Fruit fly (Drosophila melanogaster) whole organism, embryonic: Measurements from ENCODE around the gene Dph3.

Source experiments
- Atf-2 ChIP-seq: fragments of 200-800 bp; sonication (Bioruptor generic); optimal IDR thresholded peaks from 2 replicates; lab custom pipeline; 2016; ENCODE audit warnings: missing biosample characterization, missing genetic modification characterization
- Bgb ChIP-seq: fragments of 200-800 bp; sonication (Bioruptor generic); IDR thresholded peaks from 2 replicates; pipeline ENCODE4 v1.3.6; 2022; ENCODE audit warnings: missing biosample characterization, missing genetic modification characterization; ENCODE audit not compliant: partially characterized antibody
- CG10366 ChIP-seq: fragments of 200-800 bp; sonication (Bioruptor generic); IDR thresholded peaks from 2 replicates; pipeline ENCODE4 v1.3.6; 2022; ENCODE audit warnings: missing biosample characterization, missing genetic modification characterization
- CG10543 ChIP-seq: fragments of 200-800 bp; sonication (Bioruptor generic); optimal IDR thresholded peaks from 3 replicates; lab custom pipeline; 2017; ENCODE audit warnings: missing biosample characterization, mild to moderate bottlenecking, missing genetic modification characterization, moderate library complexity
- CG11093 ChIP-seq: fragments of 200-800 bp; sonication (Bioruptor generic); IDR thresholded peaks from 3 replicates; pipeline ENCODE4 v1.3.6; 2022; ENCODE audit warnings: missing biosample characterization, missing genetic modification characterization
- CG11696 ChIP-seq: fragments of 200-800 bp; sonication (Bioruptor generic); IDR thresholded peaks from 2 replicates; pipeline ENCODE4 v1.3.6; 2022; ENCODE audit warnings: missing biosample characterization, missing genetic modification characterization
- CG12071 ChIP-seq: fragments of 200-800 bp; sonication (Bioruptor generic); optimal IDR thresholded peaks from 3 replicates; lab custom pipeline; 2018; ENCODE audit warnings: missing biosample characterization, mild to moderate bottlenecking, missing genetic modification characterization
- CG13123 ChIP-seq: fragments of 200-800 bp; sonication (Bioruptor generic); optimal IDR thresholded peaks from 2 replicates; lab custom pipeline; 2016; ENCODE audit warnings: missing biosample characterization, missing genetic modification characterization
- CG13287 ChIP-seq: fragments of 200-800 bp; sonication (Bioruptor generic); IDR thresholded peaks from 2 replicates; pipeline ENCODE4 v1.3.6; 2022; ENCODE audit warnings: missing biosample characterization, missing genetic modification characterization; ENCODE audit not compliant: partially characterized antibody
- CG13296 ChIP-seq: fragments of 200-800 bp; sonication (Bioruptor generic); optimal IDR thresholded peaks from 3 replicates; lab custom pipeline; 2018; ENCODE audit warnings: missing biosample characterization, mild to moderate bottlenecking, missing genetic modification characterization
- CG17802 ChIP-seq: fragments of 200-800 bp; sonication (Bioruptor generic); optimal IDR thresholded peaks from 2 replicates; lab custom pipeline; 2018; ENCODE audit warnings: missing biosample characterization, mild to moderate bottlenecking, missing genetic modification characterization, moderate library complexity
- CG2199 ChIP-seq: fragments of 200-800 bp; sonication (Bioruptor generic); IDR thresholded peaks from 3 replicates; pipeline ENCODE4 v1.3.6; 2022; ENCODE audit warnings: missing biosample characterization, missing genetic modification characterization
- CG3847 ChIP-seq: fragments of 200-800 bp; sonication (Bioruptor generic); IDR thresholded peaks from 2 replicates; pipeline ENCODE4 v1.3.6; 2022; ENCODE audit warnings: missing biosample characterization, missing genetic modification characterization
- CG4282 ChIP-seq: fragments of 200-800 bp; sonication (Bioruptor generic); optimal IDR thresholded peaks from 2 replicates; lab custom pipeline; 2016; ENCODE audit warnings: missing biosample characterization, missing genetic modification characterization
- CG4360 ChIP-seq: fragments of 200-800 bp; sonication (Bioruptor generic); IDR thresholded peaks from 2 replicates; pipeline ENCODE4 v1.3.6; 2022; ENCODE audit warnings: missing biosample characterization, missing genetic modification characterization
- CG4730 ChIP-seq: fragments of 200-800 bp; sonication (Bioruptor generic); IDR thresholded peaks from 2 replicates; pipeline ENCODE4 v1.3.6; 2022; ENCODE audit warnings: missing biosample characterization, missing genetic modification characterization
- CG6765 ChIP-seq: fragments of 200-800 bp; sonication (Bioruptor generic); optimal IDR thresholded peaks from 3 replicates; lab custom pipeline; 2017; ENCODE audit warnings: missing biosample characterization, mild to moderate bottlenecking, missing genetic modification characterization
- CG8359 ChIP-seq: fragments of 200-800 bp; sonication (Bioruptor generic); optimal IDR thresholded peaks from 2 replicates; lab custom pipeline; 2017; ENCODE audit warnings: missing biosample characterization, mild to moderate bottlenecking, missing genetic modification characterization, borderline replicate concordance
- Dbx ChIP-seq: fragments of 200-800 bp; sonication (Bioruptor generic); IDR thresholded peaks from 3 replicates; pipeline ENCODE4 v1.3.6; 2022; ENCODE audit warnings: missing biosample characterization, missing genetic modification characterization
- Dek ChIP-seq: fragments of 200-800 bp; sonication (Bioruptor generic); optimal IDR thresholded peaks from 3 replicates; lab custom pipeline; 2019; ENCODE audit warnings: missing biosample characterization, mild to moderate bottlenecking, missing genetic modification characterization, moderate library complexity
- Elba2 ChIP-seq: fragments of 200-800 bp; sonication (Bioruptor generic); optimal IDR thresholded peaks from 3 replicates; lab custom pipeline; 2016; ENCODE audit warnings: missing biosample characterization, missing genetic modification characterization
- HmgD ChIP-seq: fragments of 200-800 bp; sonication (Bioruptor generic); optimal IDR thresholded peaks from 3 replicates; lab custom pipeline; 2016; ENCODE audit warnings: missing biosample characterization, missing genetic modification characterization
- Hmx ChIP-seq: fragments of 200-800 bp; sonication (Bioruptor generic); optimal IDR thresholded peaks from 2 replicates; lab custom pipeline; 2016; ENCODE audit warnings: missing biosample characterization, missing genetic modification characterization
- Hr3 ChIP-seq: fragments of 200-800 bp; sonication (Bioruptor generic); optimal IDR thresholded peaks from 3 replicates; lab custom pipeline; 2016; ENCODE audit warnings: missing biosample characterization, missing genetic modification characterization
- Lhr ChIP-seq: fragments of 200-800 bp; sonication (Bioruptor generic); optimal IDR thresholded peaks from 3 replicates; lab custom pipeline; 2017; ENCODE audit warnings: mild to moderate bottlenecking, missing biosample characterization, missing genetic modification reagents, missing genetic modification characterization
- Lim3 ChIP-seq: fragments of 200-800 bp; sonication (Bioruptor generic); IDR thresholded peaks from 2 replicates; pipeline ENCODE4 v1.3.6; 2022; ENCODE audit warnings: missing biosample characterization, missing genetic modification characterization
- MESR4 ChIP-seq: fragments of 200-800 bp; sonication (Bioruptor generic); optimal IDR thresholded peaks from 2 replicates; lab custom pipeline; 2018; ENCODE audit warnings: missing biosample characterization, mild to moderate bottlenecking, missing genetic modification characterization, moderate library complexity
- MTF-1 ChIP-seq: fragments of 200-800 bp; sonication (Bioruptor generic); optimal IDR thresholded peaks from 2 replicates; lab custom pipeline; 2018; ENCODE audit warnings: missing biosample characterization, mild to moderate bottlenecking, missing genetic modification characterization, borderline replicate concordance
- Nf-YA ChIP-seq: fragments of 200-800 bp; sonication (Bioruptor generic); IDR thresholded peaks from 2 replicates; pipeline ENCODE4 v1.3.6; 2022; ENCODE audit warnings: missing biosample characterization, missing genetic modification characterization
- Optix ChIP-seq: fragments of 200-800 bp; sonication (Bioruptor generic); IDR thresholded peaks from 3 replicates; pipeline ENCODE4 v1.3.6; 2022; ENCODE audit warnings: missing biosample characterization, missing genetic modification characterization
- Rx ChIP-seq: fragments of 200-800 bp; sonication (Bioruptor generic); IDR thresholded peaks from 2 replicates; pipeline ENCODE4 v1.3.6; 2022; ENCODE audit warnings: missing biosample characterization, missing genetic modification characterization
- Side ChIP-seq: fragments of 200-800 bp; sonication (Bioruptor generic); optimal IDR thresholded peaks from 2 replicates; lab custom pipeline; 2016; ENCODE audit warnings: missing biosample characterization, missing genetic modification characterization
- cato ChIP-seq: fragments of 200-800 bp; sonication (Bioruptor generic); optimal IDR thresholded peaks from 2 replicates; lab custom pipeline; 2016; ENCODE audit warnings: missing biosample characterization, missing genetic modification characterization, borderline replicate concordance
- croc ChIP-seq: fragments of 200-800 bp; sonication (Bioruptor generic); conservative IDR thresholded peaks from 3 replicates; pipeline ENCODE4 v1.3.6; 2022; ENCODE audit warnings: missing biosample characterization, missing genetic modification characterization
- fd3F ChIP-seq: fragments of 200-800 bp; sonication (Bioruptor generic); optimal IDR thresholded peaks from 2 replicates; lab custom pipeline; 2018; ENCODE audit warnings: missing biosample characterization, mild to moderate bottlenecking, missing genetic modification characterization, moderate library complexity
- gcm2 ChIP-seq: fragments of 200-800 bp; sonication (Bioruptor generic); optimal IDR thresholded peaks from 2 replicates; lab custom pipeline; 2016; ENCODE audit warnings: missing biosample characterization, missing genetic modification characterization
- gsb ChIP-seq: fragments of 200-800 bp; sonication (Bioruptor generic); IDR thresholded peaks from 2 replicates; pipeline ENCODE4 v1.3.6; 2022; ENCODE audit warnings: missing biosample characterization, missing genetic modification characterization
- insv ChIP-seq, 2 experiments: fragments of 200-800 bp; sonication (Bioruptor generic); optimal IDR thresholded peaks; 3 replicates each; lab custom pipeline; 2016 to 2018; ENCODE audit warnings: missing biosample characterization in 2 of 2, missing genetic modification characterization in 2 of 2
- inv ChIP-seq: fragments of 200-800 bp; sonication (Bioruptor generic); IDR thresholded peaks from 2 replicates; pipeline ENCODE4 v1.3.6; 2022; ENCODE audit warnings: missing biosample characterization, missing genetic modification characterization; ENCODE audit not compliant: partially characterized antibody
- knrl ChIP-seq: fragments of 200-800 bp; sonication (Bioruptor generic); IDR thresholded peaks from 3 replicates; pipeline ENCODE4 v1.3.6; 2022; ENCODE audit warnings: missing biosample characterization, missing genetic modification characterization; ENCODE audit not compliant: partially characterized antibody
- mam ChIP-seq: fragments of 200-800 bp; sonication (Bioruptor generic); optimal IDR thresholded peaks from 3 replicates; lab custom pipeline; 2016; ENCODE audit warnings: missing biosample characterization, missing genetic modification characterization
- onecut ChIP-seq: fragments of 200-800 bp; sonication (Bioruptor generic); IDR thresholded peaks from 2 replicates; pipeline ENCODE4 v1.3.6; 2022; ENCODE audit warnings: missing biosample characterization, missing genetic modification characterization
- pfk ChIP-seq: fragments of 200-800 bp; sonication (Bioruptor generic); optimal IDR thresholded peaks from 2 replicates; lab custom pipeline; 2018; ENCODE audit warnings: missing biosample characterization, mild to moderate bottlenecking, missing genetic modification characterization, moderate library complexity
- prd ChIP-seq, 3 experiments: fragments of >200 bp in 2 of 3; fragments of 200-800 bp in 1 of 3; sonication (Bioruptor generic) in 1 of 3; optimal IDR thresholded peaks in 2 of 3; IDR thresholded peaks in 1 of 3; 2 replicates in 2 of 3; 3 replicates in 1 of 3; pipeline versions ENCODE4 v1.3.6 to Lab custom; 2017 to 2022; ENCODE audit warnings: missing biosample characterization in 1 of 3, missing genetic modification characterization in 1 of 3
- row ChIP-seq: fragments of 200-800 bp; sonication (Bioruptor generic); IDR thresholded peaks from 3 replicates; pipeline ENCODE4 v1.3.6; 2022; ENCODE audit warnings: missing biosample characterization, missing genetic modification characterization
- scrt ChIP-seq: fragments of 200-800 bp; sonication (Bioruptor generic); optimal IDR thresholded peaks from 2 replicates; lab custom pipeline; 2018; ENCODE audit warnings: missing biosample characterization, mild to moderate bottlenecking, missing genetic modification characterization, moderate library complexity
- sd ChIP-seq: fragments of 200-800 bp; sonication (Bioruptor generic); optimal IDR thresholded peaks from 3 replicates; lab custom pipeline; 2018; ENCODE audit warnings: missing biosample characterization, mild to moderate bottlenecking, missing genetic modification characterization, moderate library complexity
- slou ChIP-seq: fragments of 200-800 bp; sonication (Bioruptor generic); optimal IDR thresholded peaks from 3 replicates; lab custom pipeline; 2016; ENCODE audit warnings: missing biosample characterization, missing genetic modification characterization
- z ChIP-seq: fragments of 200-800 bp; sonication (Bioruptor generic); IDR thresholded peaks from 3 replicates; pipeline ENCODE4 v1.3.6; 2022; ENCODE audit warnings: missing biosample characterization, missing genetic modification characterization
- zfh2 ChIP-seq: fragments of 200-800 bp; sonication (Bioruptor generic); optimal IDR thresholded peaks from 2 replicates; lab custom pipeline; 2016; ENCODE audit warnings: missing biosample characterization, missing genetic modification characterization

The Dph3 gene

DNA sequence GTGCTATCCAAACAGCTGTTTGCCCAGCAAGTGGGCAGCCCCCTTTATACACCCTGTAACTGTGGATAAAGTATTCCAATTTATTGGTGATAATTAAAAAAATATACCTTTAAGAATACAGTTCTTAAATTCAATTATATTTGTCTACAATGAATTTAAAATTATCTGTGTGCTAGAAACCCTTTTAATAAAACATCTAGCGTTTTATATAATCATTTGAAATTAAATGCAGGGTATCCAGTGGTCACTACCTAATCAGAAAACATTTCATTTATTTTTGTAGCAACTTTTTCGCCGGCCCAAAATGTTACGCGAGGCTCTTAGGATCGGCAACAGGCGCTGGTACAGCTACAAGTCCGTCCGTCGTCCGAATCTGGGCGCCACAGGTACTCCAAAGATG is 5.2 kb upstream of the Dph3 start, which contains the start of gene CG17726 (continued):
- peak; percentile 94 for TF ChIP-seq cato (GFP tag; lab: Kevin White, UChicago)
- peak; percentile 95 for TF ChIP-seq onecut (GFP tag; lab: Robert Waterston, UW)
- TF ChIP-seq Atf-2 (GFP tag; lab: Kevin White, UChicago), result peak; percentile 91
- peak; percentile 97 for TF ChIP-seq Dek (tag; lab: Kevin White, UChicago)
- TF ChIP-seq gsb (GFP tag; lab: Robert Waterston, UW), result peak; percentile 89
- TF ChIP-seq Hr3 (GFP tag; lab: Kevin White, UChicago), result peak; percentile 97
- TF ChIP-seq croc (GFP tag; lab: Robert Waterston, UW), result peak; percentile 96
- peak; percentile 86 for TF ChIP-seq Side
- TF ChIP-seq CG11093 (GFP tag; lab: Robert Waterston, UW), result peak; percentile 95
- no peak for TF ChIP-seq inv
- TF ChIP-seq scrt (GFP tag; lab: Kevin White, UChicago), result no peak
- TF ChIP-seq HmgD (GFP tag; lab: Kevin White, UChicago), result peak; percentile 62
- TF ChIP-seq Nf-YA, result peak; percentile 96
- peak; percentile 69 for TF ChIP-seq gcm2 (GFP tag; lab: Kevin White, UChicago)
- TF ChIP-seq CG4360 (GFP tag; lab: Robert Waterston, UW), result peak; percentile 82
- peak; percentile 97 for TF ChIP-seq fd3F
- peak; percentile 56; the same call in 1 of the 2 replicates for TF ChIP-seq CG13287 (GFP tag; lab: Robert Waterston, UW)
- peak; percentile 81 for TF ChIP-seq zfh2 (GFP tag; lab: Kevin White, UChicago)
- peak; percentile 89 for TF ChIP-seq CG6765 (GFP tag; lab: Kevin White, UChicago)
- TF ChIP-seq MESR4 (GFP tag; lab: Kevin White, UChicago), result peak; percentile 67
- TF ChIP-seq Lhr (GFP tag; lab: Kevin White, UChicago), result peak; percentile 86
- TF ChIP-seq sd (tag; lab: Kevin White, UChicago), result peak; percentile 92
- peak; percentile 86 for TF ChIP-seq slou (GFP tag; lab: Kevin White, UChicago)
- TF ChIP-seq MTF-1 (GFP tag; lab: Kevin White, UChicago), result peak; percentile 92
- TF ChIP-seq z (GFP tag; lab: Robert Waterston, UW), result peak; percentile 75; the same call in 1 of the 3 replicates
- TF ChIP-seq Dbx (GFP tag; lab: Robert Waterston, UW), result peak; percentile 98
- TF ChIP-seq Lim3, result peak; percentile 92
- no peak for TF ChIP-seq pfk (GFP tag; lab: Kevin White, UChicago)
- peak; percentile 13 for TF ChIP-seq CG4282 (GFP tag; lab: Kevin White, UChicago)
- no peak for TF ChIP-seq Bgb (GFP tag; lab: Robert Waterston, UW)
- peak; percentile 90 for TF ChIP-seq CG13123 (GFP tag; lab: Kevin White, UChicago)
- peak; percentile 85 for TF ChIP-seq CG10543 (GFP tag; lab: Kevin White, UChicago)
- peak; percentile 69 for TF ChIP-seq CG17802 (tag; lab: Kevin White, UChicago)
- TF ChIP-seq CG8359 (GFP tag; lab: Kevin White, UChicago), result peak; percentile 83
- peak; percentile 90 for TF ChIP-seq mam (GFP tag; lab: Kevin White, UChicago)
- peak; percentile 98 for TF ChIP-seq CG10366 (GFP tag; lab: Robert Waterston, UW)
- no peak for TF ChIP-seq prd (optimal IDR thresholded peaks at IDR 0.05; lab: Kevin White, UChicago)
- TF ChIP-seq prd (GFP tag; IDR thresholded peaks at IDR 0.05; lab: Robert Waterston, UW), result peak; percentile 99
- TF ChIP-seq Hmx (GFP tag; lab: Kevin White, UChicago), result peak; percentile 84
- peak; percentile 88 for TF ChIP-seq Elba2 (GFP tag; lab: Kevin White, UChicago)
- TF ChIP-seq CG11696 (GFP tag; lab: Robert Waterston, UW), result peak; percentile 94
- TF ChIP-seq Optix (GFP tag; lab: Robert Waterston, UW), result peak; percentile 58; the same call in 1 of the 3 replicates
- TF ChIP-seq Rx (GFP tag; lab: Robert Waterston, UW), result peak; percentile 95
- peak; percentile 90 for TF ChIP-seq CG12071 (GFP tag; lab: Kevin White, UChicago)
- TF ChIP-seq CG4730, result peak; percentile 98
- TF ChIP-seq CG3847, result peak; percentile 97
- peak in 1 of 2 experiments; percentile 60 for TF ChIP-seq insv (GFP tag; optimal IDR thresholded peaks at IDR 0.05; lab: Kevin White, UChicago)
- 0 out of 3 replicates have a peak, but pooled peaks have one; percentile 30 for TF ChIP-seq knrl (GFP tag; lab: Robert Waterston, UW)
- TF ChIP-seq CG13296 (GFP tag; lab: Kevin White, UChicago), result peak; percentile 96
- peak; percentile 94 for TF ChIP-seq CG2199 (GFP tag; lab: Robert Waterston, UW)
- TF ChIP-seq row (GFP tag; lab: Robert Waterston, UW), result peak; percentile 100
